Worm (Caenorhabditis elegans) whole organism, young adult: ENCODE results near the gene F44F4.9.

Experiments used
- B0019.2 ChIP-seq: fragments of 200-800 bp; sonication (Bioruptor generic); conservative IDR thresholded peaks from 2 replicates; pipeline ENCODE4 v1.3.6; 2022; ENCODE audit warnings: missing genetic modification reagents, missing genetic modification characterization, missing compliant biosample characterization
- B0035.1 ChIP-seq: sonication (generic microtip); optimal IDR thresholded peaks from 2 replicates; lab custom pipeline; 2016; ENCODE audit warnings: missing genetic modification characterization, mild to moderate bottlenecking, missing compliant biosample characterization, missing genotype, missing genetic modification reagents
- B0336.3 ChIP-seq: fragments of 200-800 bp; sonication (Bioruptor generic); IDR thresholded peaks from 2 replicates; pipeline ENCODE4 v1.3.6; 2022; ENCODE audit warnings: missing genetic modification characterization, missing compliant biosample characterization
- F10E7.11 ChIP-seq: sonication (generic microtip); optimal IDR thresholded peaks from 2 replicates; lab custom pipeline; 2017; ENCODE audit warnings: mild to moderate bottlenecking, missing genetic modification characterization, moderate library complexity, missing compliant biosample characterization
- F23B12.7 ChIP-seq: sonication (generic microtip); optimal IDR thresholded peaks from 2 replicates; lab custom pipeline; 2017; ENCODE audit warnings: missing genetic modification characterization, mild to moderate bottlenecking, missing compliant biosample characterization, antibody characterized with exemption, moderate library complexity; ENCODE audit not compliant: insufficient read depth
- F55B11.4 ChIP-seq: sonication (generic microtip); optimal IDR thresholded peaks from 2 replicates; lab custom pipeline; 2016; ENCODE audit warnings: missing compliant biosample characterization, missing genetic modification characterization, borderline replicate concordance; ENCODE audit not compliant: insufficient read depth
- K12H6.12 ChIP-seq: fragments of 200-800 bp; sonication (Bioruptor generic); optimal IDR thresholded peaks from 2 replicates; lab custom pipeline; 2018; ENCODE audit warnings: mild to moderate bottlenecking, missing genetic modification characterization, missing compliant biosample characterization
- T07F8.4 ChIP-seq: sonication (generic microtip); optimal IDR thresholded peaks from 2 replicates; lab custom pipeline; 2016; ENCODE audit warnings: mild to moderate bottlenecking, missing genetic modification characterization, moderate library complexity, missing compliant biosample characterization
- Y53G8AR.9 ChIP-seq: fragments of 200-800 bp; sonication (Bioruptor generic); conservative IDR thresholded peaks from 2 replicates; pipeline ENCODE4 v1.3.6; 2022; ENCODE audit warnings: missing genetic modification reagents, missing genetic modification characterization, missing compliant biosample characterization
- akir-1 ChIP-seq: fragments of 200-800 bp; sonication (Bioruptor generic); optimal IDR thresholded peaks from 2 replicates; lab custom pipeline; 2018; ENCODE audit warnings: mild to moderate bottlenecking, missing genetic modification characterization, moderate library complexity, missing compliant biosample characterization
- aptf-3 ChIP-seq: fragments of 200-800 bp; sonication (Bioruptor generic); IDR thresholded peaks from 2 replicates; pipeline ENCODE4 v1.3.6; 2022; ENCODE audit warnings: missing genetic modification characterization, missing compliant biosample characterization
- atf-7 ChIP-seq: sonication (generic microtip); optimal IDR thresholded peaks from 2 replicates; lab custom pipeline; 2017; ENCODE audit warnings: mild to moderate bottlenecking, missing genetic modification characterization, missing compliant biosample characterization
- athp-1 ChIP-seq: sonication (generic microtip); optimal IDR thresholded peaks from 2 replicates; lab custom pipeline; 2017; ENCODE audit warnings: mild to moderate bottlenecking, missing genetic modification characterization, missing compliant biosample characterization
- attf-5 ChIP-seq: fragments of 200-800 bp; sonication (Bioruptor generic); optimal IDR thresholded peaks from 2 replicates; lab custom pipeline; 2018; ENCODE audit warnings: mild to moderate bottlenecking, missing genetic modification characterization, missing compliant biosample characterization
- bed-1 ChIP-seq: fragments of 200-800 bp; sonication (Bioruptor generic); IDR thresholded peaks from 2 replicates; pipeline ENCODE4 v1.3.6; 2022; ENCODE audit warnings: missing genetic modification reagents, missing genetic modification characterization, missing compliant biosample characterization
- ceh-100 ChIP-seq: fragments of 200-800 bp; sonication (Bioruptor generic); IDR thresholded peaks from 2 replicates; pipeline ENCODE4 v1.3.6; 2022; ENCODE audit warnings: missing genetic modification reagents, missing genetic modification characterization, missing compliant biosample characterization
- ceh-91 ChIP-seq: fragments of 200-800 bp; sonication (Bioruptor generic); IDR thresholded peaks from 2 replicates; pipeline ENCODE4 v1.3.6; 2022; ENCODE audit warnings: missing genetic modification reagents, missing genetic modification characterization, missing compliant biosample characterization
- chd-7 ChIP-seq: sonication (generic microtip); optimal IDR thresholded peaks from 2 replicates; lab custom pipeline; 2016; ENCODE audit warnings: mild to moderate bottlenecking, missing genetic modification characterization, moderate library complexity, missing compliant biosample characterization
- die-1 ChIP-seq: sonication (generic microtip); optimal IDR thresholded peaks from 2 replicates; lab custom pipeline; 2016; ENCODE audit warnings: missing genotype, mild to moderate bottlenecking, missing genetic modification characterization, missing compliant biosample characterization
- dpff-1 ChIP-seq: sonication (generic microtip); optimal IDR thresholded peaks from 2 replicates; lab custom pipeline; 2017; ENCODE audit warnings: mild to moderate bottlenecking, missing genetic modification characterization, missing compliant biosample characterization
- dpl-1 ChIP-seq: fragments of 150-350 bp; optimal IDR thresholded peaks from 2 replicates; lab custom pipeline; 2014; ENCODE audit warnings: missing biosample characterization, missing genetic modification reagents, missing genetic modification characterization
- efl-1 ChIP-seq: fragments of 150-350 bp; optimal IDR thresholded peaks from 2 replicates; lab custom pipeline; 2014; ENCODE audit warnings: missing biosample characterization, missing genetic modification reagents, missing genetic modification characterization
- egl-18 ChIP-seq: fragments of 200-800 bp; sonication (Bioruptor generic); IDR thresholded peaks from 2 replicates; pipeline ENCODE4 v1.3.6; 2022; ENCODE audit warnings: missing genetic modification reagents, missing genetic modification characterization, missing compliant biosample characterization
- egl-44 ChIP-seq: fragments of 200-800 bp; sonication (Bioruptor generic); IDR thresholded peaks from 2 replicates; pipeline ENCODE4 v1.3.6; 2022; ENCODE audit warnings: missing genetic modification reagents, missing genetic modification characterization, missing compliant biosample characterization
- gei-17 ChIP-seq: fragments of 200-800 bp; sonication (Bioruptor generic); optimal IDR thresholded peaks from 2 replicates; lab custom pipeline; 2018; ENCODE audit warnings: mild to moderate bottlenecking, missing genetic modification characterization, missing compliant biosample characterization
- let-526 ChIP-seq: fragments of 200-800 bp; sonication (Bioruptor generic); IDR thresholded peaks from 2 replicates; pipeline ENCODE4 v1.3.6; 2022; ENCODE audit warnings: missing genetic modification reagents, missing genetic modification characterization, missing compliant biosample characterization
- lin-35 ChIP-seq, 3 experiments: fragments of 150-350 bp in 2 of 3; sonication (generic microtip) in 1 of 3; optimal IDR thresholded peaks; 2 replicates each; lab custom pipeline; 2014 to 2018; ENCODE audit warnings: missing biosample characterization in 3 of 3, missing genetic modification characterization in 3 of 3, missing genetic modification reagents in 3 of 3
- lin-40 ChIP-seq: sonication (generic microtip); optimal IDR thresholded peaks from 2 replicates; lab custom pipeline; 2016; ENCODE audit warnings: missing genetic modification characterization, mild to moderate bottlenecking, missing compliant biosample characterization, missing genotype, missing genetic modification reagents
- lir-1 ChIP-seq: fragments of 200-800 bp; sonication (Bioruptor generic); conservative IDR thresholded peaks from 2 replicates; pipeline ENCODE4 v1.3.6; 2022; ENCODE audit warnings: missing genetic modification reagents, missing genetic modification characterization, missing compliant biosample characterization
- lsl-1 ChIP-seq: fragments of 200-800 bp; sonication (Bioruptor generic); optimal IDR thresholded peaks from 2 replicates; lab custom pipeline; 2018; ENCODE audit warnings: mild to moderate bottlenecking, missing genetic modification characterization, moderate library complexity, missing compliant biosample characterization
- madf-10 ChIP-seq: sonication (generic microtip); optimal IDR thresholded peaks from 2 replicates; lab custom pipeline; 2016; ENCODE audit warnings: mild to moderate bottlenecking, missing genetic modification characterization, missing compliant biosample characterization
- madf-8 ChIP-seq: fragments of 200-800 bp; sonication (Bioruptor generic); conservative IDR thresholded peaks from 2 replicates; pipeline ENCODE4 v1.3.6; 2022; ENCODE audit warnings: missing genetic modification reagents, missing genetic modification characterization, missing compliant biosample characterization
- mcd-1 ChIP-seq: fragments of 200-800 bp; sonication (Bioruptor generic); IDR thresholded peaks from 2 replicates; pipeline ENCODE4 v1.3.6; 2022; ENCODE audit warnings: missing genetic modification reagents, missing genetic modification characterization, missing compliant biosample characterization
- mel-28 ChIP-seq: sonication (generic microtip); optimal IDR thresholded peaks from 2 replicates; lab custom pipeline; 2016; ENCODE audit warnings: borderline replicate concordance, mild to moderate bottlenecking, missing genetic modification characterization, missing compliant biosample characterization
- mxl-1 ChIP-seq: sonication (generic microtip); optimal IDR thresholded peaks from 2 replicates; lab custom pipeline; 2016; ENCODE audit warnings: missing genetic modification characterization, missing compliant biosample characterization
- nhr-179 ChIP-seq: sonication (generic microtip); optimal IDR thresholded peaks from 2 replicates; lab custom pipeline; 2016; ENCODE audit warnings: mild to moderate bottlenecking, missing genetic modification characterization, missing compliant biosample characterization
- nhr-80 ChIP-seq: sonication (generic microtip); optimal IDR thresholded peaks from 2 replicates; lab custom pipeline; 2016; ENCODE audit warnings: missing genetic modification characterization, missing compliant biosample characterization
- pha-4 ChIP-seq: fragments of 150-350 bp; sonication (generic microtip); optimal IDR thresholded peaks from 2 replicates; lab custom pipeline; 2014; ENCODE audit warnings: missing biosample characterization, missing genetic modification reagents, missing genetic modification characterization
- rpc-1 ChIP-seq, 2 experiments: fragments of 150-350 bp in 1 of 2; sonication (generic microtip) in 1 of 2; optimal IDR thresholded peaks; 2 replicates each; lab custom pipeline; 2014 to 2018; ENCODE audit warnings: missing biosample characterization in 1 of 2, missing genetic modification characterization in 1 of 2, missing genetic modification reagents in 1 of 2, missing genotype in 1 of 2
- sdz-38 ChIP-seq: sonication (generic microtip); optimal IDR thresholded peaks from 2 replicates; lab custom pipeline; 2016; ENCODE audit warnings: missing genotype, missing genetic modification characterization, missing compliant biosample characterization
- sea-2 ChIP-seq: fragments of 200-800 bp; sonication (Bioruptor generic); IDR thresholded peaks from 2 replicates; pipeline ENCODE4 v1.3.6; 2022; ENCODE audit warnings: missing genetic modification characterization, missing compliant biosample characterization
- snpc-3.4 ChIP-seq: sonication (generic microtip); optimal IDR thresholded peaks from 2 replicates; lab custom pipeline; 2017; ENCODE audit warnings: missing genetic modification characterization, mild to moderate bottlenecking, missing compliant biosample characterization, antibody characterized with exemption, moderate library complexity, missing genotype, missing genetic modification reagents
- zfh-2 ChIP-seq: fragments of 200-800 bp; sonication (Bioruptor generic); conservative IDR thresholded peaks from 2 replicates; pipeline ENCODE4 v1.3.6; 2022; ENCODE audit warnings: missing genetic modification reagents, missing genetic modification characterization, missing compliant biosample characterization
- ztf-18 ChIP-seq: sonication (generic microtip); optimal IDR thresholded peaks from 2 replicates; lab custom pipeline; 2016; ENCODE audit warnings: missing genotype, mild to moderate bottlenecking, missing genetic modification characterization, missing compliant biosample characterization
- ztf-25 ChIP-seq: fragments of 200-800 bp; sonication (Bioruptor generic); IDR thresholded peaks from 2 replicates; pipeline ENCODE4 v1.3.6; 2022; ENCODE audit warnings: missing genetic modification reagents, missing genetic modification characterization, missing compliant biosample characterization
- ztf-26 ChIP-seq: sonication (generic microtip); optimal IDR thresholded peaks from 2 replicates; lab custom pipeline; 2017; ENCODE audit warnings: missing genetic modification characterization, missing compliant biosample characterization
- ztf-28 ChIP-seq: fragments of 200-800 bp; sonication (Bioruptor generic); IDR thresholded peaks from 2 replicates; pipeline ENCODE4 v1.3.6; 2022; ENCODE audit warnings: missing genetic modification reagents, missing genetic modification characterization, missing compliant biosample characterization
- ztf-6 ChIP-seq: fragments of 200-800 bp; sonication (Bioruptor generic); IDR thresholded peaks from 2 replicates; pipeline ENCODE4 v1.3.6; 2022; ENCODE audit warnings: missing genetic modification reagents, missing genetic modification characterization, missing compliant biosample characterization

Gene F44F4.9

ce11 chrII:10868670-10869246 lies 46.9 kb downstream of the F44F4.9 start, which contains the start of the genes gmps-1 and cap-2 (continued):
- TF ChIP-seq K12H6.12 (peak; percentile 89), B0336.3 (GFP tag; lab: Robert Waterston, UW) (peak; percentile 95), atf-7 (tag; lab: Kevin White, UChicago) (peak; percentile 92), lin-35 (GFP tag; optimal IDR thresholded peaks at IDR 0.05; lab: Kevin White, UChicago) (peak; percentile 15 to 96 (median 75)), ztf-6 (GFP tag; lab: Robert Waterston, UW) (peak; percentile 55; the same call in 1 of the 2 replicates), F10E7.11 (peak; percentile 54), B0035.1 (tag; lab: Kevin White, UChicago) (peak; percentile 54), rpc-1 (optimal IDR thresholded peaks at IDR 0.05; lab: Kevin White, UChicago) (peak; percentile 27), rpc-1 (tag; optimal IDR thresholded peaks at IDR 0.05; lab: Kevin White, UChicago) (no peak), aptf-3 (no peak), lin-40 (peak; percentile 97), lsl-1 (GFP tag; lab: Kevin White, UChicago) (peak; percentile 98), lir-1 (GFP tag; lab: Robert Waterston, UW) (peak; percentile 91), B0019.2 (GFP tag; lab: Robert Waterston, UW) (peak; percentile 65), egl-44 (GFP tag; lab: Robert Waterston, UW) (peak; percentile 76; the same call in 1 of the 2 replicates), let-526 (GFP tag; lab: Robert Waterston, UW) (peak; percentile 92), pha-4 (tag; lab: Kevin White, UChicago) (peak; percentile 71), mel-28 (tag; lab: Kevin White, UChicago) (peak; percentile 43), athp-1 (peak; percentile 98), bed-1 (no peak), ceh-100 (GFP tag; lab: Robert Waterston, UW) (peak; percentile 85), zfh-2 (GFP tag; lab: Robert Waterston, UW) (peak; percentile 91), nhr-80 (peak; percentile 45), mcd-1 (peak; percentile 96), egl-18 (GFP tag; lab: Robert Waterston, UW) (peak; percentile 83), dpff-1 (tag; lab: Kevin White, UChicago) (no peak), Y53G8AR.9 (GFP tag; lab: Robert Waterston, UW) (peak; percentile 98), snpc-3.4 (tag; lab: Kevin White, UChicago) (peak; percentile 80), efl-1 (GFP tag; lab: Kevin White, UChicago) (peak; percentile 45), sdz-38 (tag; lab: Kevin White, UChicago) (no peak), ceh-91 (GFP tag; lab: Robert Waterston, UW) (peak; percentile 82), mxl-1 (tag; lab: Kevin White, UChicago) (no peak), T07F8.4 (tag; lab: Kevin White, UChicago) (peak; percentile 62), dpl-1 (GFP tag; lab: Kevin White, UChicago) (peak; percentile 56), gei-17 (GFP tag; lab: Kevin White, UChicago) (peak; percentile 87), die-1 (no peak), akir-1 (no peak), ztf-26 (tag; lab: Kevin White, UChicago) (peak; percentile 91), madf-8 (GFP tag; lab: Robert Waterston, UW) (peak; percentile 74), sea-2 (GFP tag; lab: Robert Waterston, UW) (no peak), chd-7 (tag; lab: Kevin White, UChicago) (peak; percentile 89), attf-5 (GFP tag; lab: Kevin White, UChicago) (peak; percentile 96), ztf-18 (peak; percentile 71), madf-10 (tag; lab: Kevin White, UChicago) (peak; percentile 79), F55B11.4 (no peak), ztf-28 (GFP tag; lab: Robert Waterston, UW) (peak; percentile 82; the same call in 1 of the 2 replicates), ztf-25 (GFP tag; lab: Robert Waterston, UW) (peak; percentile 67; the same call in 1 of the 2 replicates), nhr-179 (tag; lab: Kevin White, UChicago) (no peak), F23B12.7 (tag; lab: Kevin White, UChicago) (peak; percentile 67)
